Worm (Caenorhabditis elegans): ENCODE results near the gene fbxa-160.

DNA sequence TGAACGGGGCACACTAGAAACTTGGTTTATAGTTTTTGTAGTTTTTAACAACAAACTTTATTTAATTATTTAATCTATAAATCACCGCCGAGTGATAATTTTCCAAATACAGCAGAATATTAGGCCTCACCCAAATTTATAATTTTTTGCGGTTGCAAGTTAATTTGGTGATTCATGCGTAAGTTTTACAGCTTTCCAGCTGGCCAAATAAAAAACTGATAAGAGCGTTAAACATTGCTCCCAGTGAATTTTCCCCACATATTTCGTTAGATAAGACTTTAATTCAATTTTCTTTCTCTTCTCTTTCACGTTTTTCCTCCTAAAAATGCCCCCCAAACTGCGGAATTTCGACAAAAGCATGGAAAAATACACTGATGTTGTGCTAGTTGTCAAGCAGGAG lies 23.0 kb downstream of the fbxa-160 start, which contains the start of gene bath-47:
- TF ChIP-seq W03F9.2 (tag; optimal IDR thresholded peaks at IDR 0.05) (no peak), him-1 (tag; optimal IDR thresholded peaks at IDR 0.05) (no peak), dao-5 (tag; optimal IDR thresholded peaks at IDR 0.05) (no peak)
